Worm (Caenorhabditis elegans) whole organism, L2 larva: ENCODE results near the gene lgc-9.
A peak's percentile ranks its signal among the peaks of the same experiment; 100 is the strongest.

Experiments used
- C34F6.9 ChIP-seq: fragments of 150-350 bp; optimal IDR thresholded peaks from 2 replicates; lab custom pipeline; 2014; ENCODE audit warnings: missing biosample characterization, missing genetic modification characterization
- F13H6.1 ChIP-seq: sonication (generic microtip); optimal IDR thresholded peaks from 2 replicates; lab custom pipeline; 2016; ENCODE audit warnings: missing genetic modification characterization, missing compliant biosample characterization
- R02D3.7 ChIP-seq: fragments of 150-350 bp; optimal IDR thresholded peaks from 2 replicates; lab custom pipeline; 2014; ENCODE audit warnings: missing biosample characterization, missing genetic modification characterization
- Y55F3AM.14 ChIP-seq: fragments of 200-800 bp; sonication (Bioruptor generic); optimal IDR thresholded peaks from 2 replicates; lab custom pipeline; 2018; ENCODE audit warnings: mild to moderate bottlenecking, missing genetic modification characterization, missing compliant biosample characterization
- aly-2 ChIP-seq: fragments of 150-350 bp; optimal IDR thresholded peaks from 2 replicates; lab custom pipeline; 2014; ENCODE audit warnings: missing biosample characterization, missing genetic modification characterization
- ama-1 ChIP-seq: fragments of 150-350 bp; optimal IDR thresholded peaks from 2 replicates; lab custom pipeline; 2018; ENCODE audit warnings: inconsistent platforms
- blmp-1 ChIP-seq: sonication (generic microtip); optimal IDR thresholded peaks from 2 replicates; lab custom pipeline; 2017; ENCODE audit warnings: missing genetic modification characterization, mild to moderate bottlenecking, missing compliant biosample characterization, antibody characterized with exemption, moderate library complexity; ENCODE audit not compliant: insufficient read depth
- ceh-16 ChIP-seq: fragments of 150-350 bp; optimal IDR thresholded peaks from 2 replicates; lab custom pipeline; 2014; ENCODE audit warnings: missing biosample characterization, missing genetic modification characterization
- crh-2 ChIP-seq: sonication (generic microtip); optimal IDR thresholded peaks from 2 replicates; lab custom pipeline; 2017; ENCODE audit warnings: missing biosample characterization, missing genetic modification characterization
- dmd-4 ChIP-seq: sonication (generic microtip); optimal IDR thresholded peaks from 2 replicates; lab custom pipeline; 2017; ENCODE audit warnings: missing biosample characterization, missing genetic modification characterization
- egl-27 ChIP-seq: sonication (generic microtip); optimal IDR thresholded peaks from 3 replicates; lab custom pipeline; 2017; ENCODE audit warnings: missing biosample characterization, missing genetic modification reagents, missing genetic modification characterization
- elt-1 ChIP-seq: fragments of 150-350 bp; optimal IDR thresholded peaks from 2 replicates; lab custom pipeline; 2014; ENCODE audit warnings: missing biosample characterization, missing genetic modification characterization
- elt-3 ChIP-seq: sonication (generic microtip); optimal IDR thresholded peaks from 2 replicates; lab custom pipeline; 2017; ENCODE audit warnings: missing biosample characterization, missing genetic modification characterization
- fos-1 ChIP-seq: fragments of 150-350 bp; optimal IDR thresholded peaks from 2 replicates; lab custom pipeline; 2014; ENCODE audit warnings: missing biosample characterization, missing genetic modification characterization
- gmeb-1 ChIP-seq: fragments of 150-350 bp; optimal IDR thresholded peaks from 2 replicates; lab custom pipeline; 2014; ENCODE audit warnings: missing biosample characterization, missing genetic modification characterization
- lin-11 ChIP-seq: fragments of 150-350 bp; sonication (generic microtip); optimal IDR thresholded peaks from 2 replicates; lab custom pipeline; 2014; ENCODE audit warnings: missing biosample characterization, missing genetic modification characterization, inconsistent platforms, mixed read lengths
- lin-13 ChIP-seq: fragments of 150-350 bp; optimal IDR thresholded peaks from 2 replicates; lab custom pipeline; 2014; ENCODE audit warnings: missing biosample characterization, missing genetic modification reagents, missing genetic modification characterization
- lsy-2 ChIP-seq, 2 experiments: fragments of 150-350 bp in 1 of 2; sonication (generic microtip) in 1 of 2; optimal IDR thresholded peaks; 2 replicates each; lab custom pipeline; 2014 to 2017; ENCODE audit warnings: missing biosample characterization in 2 of 2, missing genetic modification characterization in 2 of 2
- mab-5 ChIP-seq: fragments of 150-350 bp; optimal IDR thresholded peaks from 2 replicates; lab custom pipeline; 2014; ENCODE audit warnings: missing biosample characterization, missing genetic modification characterization
- mdl-1 ChIP-seq, 2 experiments: fragments of 150-350 bp in 1 of 2; sonication (generic microtip) in 1 of 2; optimal IDR thresholded peaks; 2 replicates each; lab custom pipeline; 2017; ENCODE audit warnings: missing biosample characterization in 2 of 2, missing genetic modification characterization in 2 of 2
- nhr-129 ChIP-seq: fragments of 150-350 bp; optimal IDR thresholded peaks from 2 replicates; lab custom pipeline; 2014; ENCODE audit warnings: missing biosample characterization, missing genetic modification characterization
- nhr-237 ChIP-seq: fragments of 150-350 bp; optimal IDR thresholded peaks from 2 replicates; lab custom pipeline; 2014; ENCODE audit warnings: missing biosample characterization, missing genetic modification characterization
- nhr-25 ChIP-seq: fragments of 150-350 bp; sonication (generic microtip); optimal IDR thresholded peaks from 3 replicates; lab custom pipeline; 2014; ENCODE audit warnings: missing biosample characterization, missing genetic modification characterization
- nhr-6 ChIP-seq: fragments of 150-350 bp; optimal IDR thresholded peaks from 2 replicates; lab custom pipeline; 2014; ENCODE audit warnings: missing biosample characterization, missing genetic modification characterization
- peb-1 ChIP-seq: fragments of 150-350 bp; optimal IDR thresholded peaks from 2 replicates; lab custom pipeline; 2014; ENCODE audit warnings: missing biosample characterization, missing genetic modification characterization
- sem-4 ChIP-seq: fragments of 150-350 bp; optimal IDR thresholded peaks from 2 replicates; lab custom pipeline; 2014; ENCODE audit warnings: missing biosample characterization, missing genetic modification reagents, missing genetic modification characterization
- skn-1 ChIP-seq: sonication (generic microtip); optimal IDR thresholded peaks from 2 replicates; lab custom pipeline; 2017; ENCODE audit warnings: missing biosample characterization, missing genetic modification characterization
- sma-3 ChIP-seq: sonication (generic microtip); optimal IDR thresholded peaks from 2 replicates; lab custom pipeline; 2016; ENCODE audit warnings: missing genetic modification reagents, missing genetic modification characterization, missing compliant biosample characterization
- sma-9 ChIP-seq, 2 experiments: fragments of 150-350 bp in 1 of 2; sonication (generic microtip) in 1 of 2; optimal IDR thresholded peaks; 2 replicates each; lab custom pipeline; 2014 to 2016; ENCODE audit warnings: missing genetic modification characterization in 2 of 2, mild to moderate bottlenecking in 1 of 2, missing biosample characterization in 1 of 2, missing compliant biosample characterization in 1 of 2, missing genetic modification reagents in 1 of 2, moderate library complexity in 1 of 2
- snpc-4 ChIP-seq: fragments of 150-350 bp; optimal IDR thresholded peaks from 2 replicates; lab custom pipeline; 2014; ENCODE audit warnings: missing biosample characterization, missing genetic modification characterization
- unc-39 ChIP-seq: fragments of 150-350 bp; optimal IDR thresholded peaks from 2 replicates; lab custom pipeline; 2014; ENCODE audit warnings: missing biosample characterization, missing genetic modification characterization
- unc-55 ChIP-seq: fragments of 150-350 bp; sonication (generic microtip); optimal IDR thresholded peaks from 3 replicates; lab custom pipeline; 2014; ENCODE audit warnings: missing biosample characterization, missing genetic modification reagents, missing genetic modification characterization
- unc-62 ChIP-seq: fragments of 150-350 bp; optimal IDR thresholded peaks from 2 replicates; lab custom pipeline; 2014; ENCODE audit warnings: missing biosample characterization, missing genetic modification reagents, missing genetic modification characterization
- ztf-4 ChIP-seq: fragments of 150-350 bp; optimal IDR thresholded peaks from 2 replicates; lab custom pipeline; 2014; ENCODE audit warnings: missing biosample characterization, missing genetic modification characterization

lgc-9 gene

ce11 chrIV:3384593-3384992 lies 30.9 kb upstream of the lgc-9 start (continued):
- TF ChIP-seq skn-1 (no peak), nhr-129 (tag; lab: Kevin White, UChicago) (peak; percentile 84), unc-62 (GFP tag; lab: Kevin White, UChicago) (no peak), crh-2 (tag; lab: Kevin White, UChicago) (peak; percentile 92), F13H6.1 (tag; lab: Kevin White, UChicago) (peak; percentile 94), R02D3.7 (no peak), snpc-4 (tag; lab: Kevin White, UChicago) (peak; percentile 25), sem-4 (tag; lab: Kevin White, UChicago) (peak; percentile 84), mab-5 (tag; lab: Kevin White, UChicago) (peak; percentile 79), nhr-6 (tag; lab: Kevin White, UChicago) (peak; percentile 72), aly-2 (no peak), fos-1 (peak; percentile 68), nhr-237 (tag; lab: Kevin White, UChicago) (peak; percentile 4), peb-1 (tag; lab: Kevin White, UChicago) (no peak), elt-1 (tag; lab: Kevin White, UChicago) (no peak)

- TF ChIP-seq ama-1 (lab: Kevin White, UChicago) (peak; percentile 52), ceh-16 (tag; lab: Kevin White, UChicago) (no peak), Y55F3AM.14 (GFP tag; lab: Kevin White, UChicago) (no peak), mab-5 (tag; lab: Kevin White, UChicago) (no peak), lin-13 (GFP tag; lab: Kevin White, UChicago) (peak; percentile 51), lsy-2 (tag; optimal IDR thresholded peaks at IDR 0.05; lab: Kevin White, UChicago) (peak; percentile 75 to 81), F13H6.1 (tag; lab: Kevin White, UChicago) (peak; percentile 51), lin-11 (tag; lab: Kevin White, UChicago) (peak; percentile 48), mdl-1 (tag; optimal IDR thresholded peaks at IDR 0.05; lab: Kevin White, UChicago) (peak in 1 of 2 experiments; percentile 16), unc-55 (GFP tag; lab: Kevin White, UChicago) (peak; percentile 82), sma-9 (GFP tag; optimal IDR thresholded peaks at IDR 0.05; lab: Kevin White, UChicago) (peak; percentile 25), sma-9 (tag; optimal IDR thresholded peaks at IDR 0.05; lab: Kevin White, UChicago) (no peak), unc-39 (tag; lab: Kevin White, UChicago) (no peak), C34F6.9 (tag; lab: Kevin White, UChicago) (peak; percentile 76), unc-62 (GFP tag; lab: Kevin White, UChicago) (no peak), elt-3 (no peak), sem-4 (tag; lab: Kevin White, UChicago) (peak; percentile 8), aly-2 (no peak), nhr-129 (tag; lab: Kevin White, UChicago) (peak; percentile 51), nhr-25 (tag; lab: Kevin White, UChicago) (peak; percentile 20), crh-2 (tag; lab: Kevin White, UChicago) (peak; percentile 54), blmp-1 (tag; lab: Kevin White, UChicago) (peak; percentile 42), gmeb-1 (tag; lab: Kevin White, UChicago) (peak; percentile 90), ztf-4 (tag; lab: Kevin White, UChicago) (peak; percentile 39), sma-3 (GFP tag; lab: Kevin White, UChicago) (peak; percentile 63), egl-27 (no peak), dmd-4 (no peak)
These were observed 29.9 kb upstream of the lgc-9 start, which contains the start of gene mai-2 for ce11 chrIV:3385337-3386215. Gene mai-2, plus strand, starts transcription at chrIV:3385910.

ce11 chrIV:3386504-3387290 lies 28.8 kb upstream of the lgc-9 start:
- TF ChIP-seq peb-1 (tag; lab: Kevin White, UChicago) (no peak), lin-11 (tag; lab: Kevin White, UChicago) (no peak), crh-2 (tag; lab: Kevin White, UChicago) (peak; percentile 9), gmeb-1 (tag; lab: Kevin White, UChicago) (no peak), mab-5 (tag; lab: Kevin White, UChicago) (no peak), lsy-2 (tag; optimal IDR thresholded peaks at IDR 0.05; lab: Kevin White, UChicago) (peak in 1 of 2 experiments; percentile 6), aly-2 (no peak), snpc-4 (tag; lab: Kevin White, UChicago) (no peak), nhr-237 (tag; lab: Kevin White, UChicago) (no peak), ama-1 (lab: Kevin White, UChicago) (peak; percentile 53)
- TF ChIP-seq, all 48 proteins: peak for 3
